Fruit fly (Drosophila melanogaster) whole organism: ENCODE results near the gene CG5880.

Experiments used
- pan ChIP-seq: fragments of >200 bp; optimal IDR thresholded peaks from 2 replicates; lab custom pipeline; 2017
- psq ChIP-seq: fragments of >200 bp; optimal IDR thresholded peaks from 2 replicates; lab custom pipeline; 2017

DNA sequence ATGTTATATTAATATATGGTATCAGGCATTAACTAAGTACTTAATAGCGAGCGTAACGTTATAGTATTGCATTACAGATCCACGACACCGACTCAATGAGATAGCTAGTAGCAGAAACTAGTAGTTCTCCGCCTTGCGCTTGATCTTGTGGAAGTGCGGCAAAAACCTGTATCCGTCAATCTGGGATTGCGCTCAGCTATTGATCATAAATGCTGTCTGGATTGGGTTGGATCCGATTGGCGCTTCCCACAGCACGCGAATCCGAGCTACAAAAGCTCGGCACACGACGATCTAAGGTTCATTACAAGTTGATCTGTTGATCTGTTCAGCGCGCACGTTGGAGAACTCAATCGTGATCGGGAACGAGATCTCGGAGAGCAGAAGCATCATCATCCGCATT is 44.3 kb downstream of the CG5880 start, which contains the start of gene CG5909:
- TF ChIP-seq pan (lab: Kevin White, UChicago): no peak
- no peak for TF ChIP-seq psq (lab: Kevin White, UChicago)
